Worm (Caenorhabditis elegans) whole organism, L4 larva: ENCODE measurements around the gene H25K10.2.

Source experiments
- F44E2.7 ChIP-seq: fragments of 200-800 bp; sonication (Bioruptor generic); IDR thresholded peaks from 2 replicates; pipeline ENCODE4 v2.1.2; 2022; ENCODE audit warnings: missing genetic modification characterization, missing compliant biosample characterization
- T20F7.1 ChIP-seq: fragments of 200-800 bp; sonication (Bioruptor generic); optimal IDR thresholded peaks from 2 replicates; lab custom pipeline; 2018; ENCODE audit warnings: mild to moderate bottlenecking, missing genetic modification characterization, missing compliant biosample characterization
- T26A8.4 ChIP-seq: fragments of 200-800 bp; sonication (Bioruptor generic); IDR thresholded peaks from 2 replicates; pipeline ENCODE4 v1.3.6; 2022; ENCODE audit warnings: missing genetic modification characterization, missing compliant biosample characterization
- Y75B8A.6 ChIP-seq: fragments of 200-800 bp; sonication (Bioruptor generic); IDR thresholded peaks from 2 replicates; pipeline ENCODE4 v1.3.6; 2022; ENCODE audit warnings: missing genetic modification reagents, missing genetic modification characterization, missing compliant biosample characterization
- aha-1 ChIP-seq: fragments of 150-350 bp; peaks from one replicate; lab custom pipeline; 2014; ENCODE audit warnings: missing biosample characterization, missing genetic modification characterization
- ama-1 ChIP-seq: fragments of 150-350 bp; optimal IDR thresholded peaks from 2 replicates; lab custom pipeline; 2014; ENCODE audit warnings: inconsistent platforms, mixed read lengths
- ceh-20 ChIP-seq: fragments of 200-800 bp; sonication (Bioruptor generic); IDR thresholded peaks from 2 replicates; pipeline ENCODE4 v1.3.6; 2022; ENCODE audit warnings: missing genetic modification reagents, missing genetic modification characterization, missing compliant biosample characterization
- ceh-32 ChIP-seq: sonication (generic microtip); optimal IDR thresholded peaks from 2 replicates; lab custom pipeline; 2016; ENCODE audit warnings: mild to moderate bottlenecking, missing genetic modification characterization, missing compliant biosample characterization; ENCODE audit not compliant: poor library complexity
- cey-2 ChIP-seq: sonication (generic microtip); optimal IDR thresholded peaks from 3 replicates; lab custom pipeline; 2017; ENCODE audit warnings: missing genetic modification characterization, mild to moderate bottlenecking, missing compliant biosample characterization, antibody characterized with exemption, borderline replicate concordance; ENCODE audit not compliant: insufficient read depth
- daf-16 ChIP-seq, 3 experiments: sonication (generic microtip); optimal IDR thresholded peaks; 2 replicates each; lab custom pipeline; 2016 to 2017; ENCODE audit warnings: missing genetic modification characterization in 3 of 3, missing genetic modification reagents in 3 of 3, mild to moderate bottlenecking in 2 of 3, missing compliant biosample characterization in 2 of 3, missing biosample characterization in 1 of 3, moderate library complexity in 1 of 3
- dmd-6 ChIP-seq: fragments of 200-800 bp; sonication (Bioruptor generic); IDR thresholded peaks from 2 replicates; pipeline ENCODE4 v1.3.6; 2022; ENCODE audit warnings: missing genetic modification reagents, missing genetic modification characterization, missing compliant biosample characterization
- dmd-8 ChIP-seq: fragments of 200-800 bp; sonication (Bioruptor generic); IDR thresholded peaks from 2 replicates; pipeline ENCODE4 v1.3.6; 2022; ENCODE audit warnings: missing genetic modification characterization, missing compliant biosample characterization
- duxl-1 ChIP-seq: sonication (generic microtip); optimal IDR thresholded peaks from 2 replicates; lab custom pipeline; 2016; ENCODE audit warnings: mild to moderate bottlenecking, missing genetic modification characterization, moderate library complexity, missing compliant biosample characterization; ENCODE audit not compliant: poor library complexity
- dve-1 ChIP-seq: sonication (generic microtip); optimal IDR thresholded peaks from 2 replicates; lab custom pipeline; 2017; ENCODE audit warnings: antibody characterized with exemption, mild to moderate bottlenecking, missing genetic modification characterization, missing compliant biosample characterization; ENCODE audit not compliant: insufficient read depth
- gei-8 ChIP-seq: fragments of 200-800 bp; sonication (Bioruptor generic); optimal IDR thresholded peaks from 2 replicates; lab custom pipeline; 2018; ENCODE audit warnings: mild to moderate bottlenecking, missing genetic modification characterization, missing compliant biosample characterization
- hlh-11 ChIP-seq: fragments of 200-800 bp; sonication (Bioruptor generic); optimal IDR thresholded peaks from 2 replicates; lab custom pipeline; 2018; ENCODE audit warnings: mild to moderate bottlenecking, missing genetic modification characterization, missing compliant biosample characterization
- hlh-30 ChIP-seq: sonication (generic microtip); optimal IDR thresholded peaks from 2 replicates; lab custom pipeline; 2017; ENCODE audit warnings: antibody characterized with exemption, mild to moderate bottlenecking, missing genetic modification characterization, missing compliant biosample characterization; ENCODE audit not compliant: insufficient read depth
- jun-1 ChIP-seq: fragments of 150-350 bp; optimal IDR thresholded peaks from 2 replicates; lab custom pipeline; 2014; ENCODE audit warnings: missing biosample characterization, missing genetic modification reagents, missing genetic modification characterization
- lin-38 ChIP-seq: fragments of 200-800 bp; sonication (Bioruptor generic); IDR thresholded peaks from 2 replicates; pipeline ENCODE4 v1.3.6; 2022; ENCODE audit warnings: missing genetic modification reagents, missing genetic modification characterization, missing compliant biosample characterization
- lsy-2 ChIP-seq, 2 experiments: fragments of 150-350 bp in 1 of 2; sonication (generic microtip) in 1 of 2; optimal IDR thresholded peaks; 2 replicates each; lab custom pipeline; 2014 to 2017; ENCODE audit warnings: missing biosample characterization in 2 of 2, missing genetic modification characterization in 2 of 2
- madf-5 ChIP-seq, 2 experiments: fragments of 200-800 bp; sonication (Bioruptor generic); IDR thresholded peaks; 2 replicates each; pipeline ENCODE4 v1.3.6; 2022; ENCODE audit warnings: missing compliant biosample characterization in 2 of 2, missing genetic modification characterization in 2 of 2
- mdl-1 ChIP-seq, 2 experiments: fragments of 150-350 bp in 1 of 2; sonication (generic microtip) in 1 of 2; optimal IDR thresholded peaks; 2 replicates each; lab custom pipeline; 2014 to 2017; ENCODE audit warnings: missing biosample characterization in 2 of 2, missing genetic modification characterization in 2 of 2
- mep-1 ChIP-seq: fragments of 150-350 bp; sonication (generic microtip); optimal IDR thresholded peaks from 3 replicates; lab custom pipeline; 2014; ENCODE audit warnings: missing biosample characterization, missing genetic modification characterization
- mxl-3 ChIP-seq: fragments of 200-800 bp; sonication (Bioruptor generic); optimal IDR thresholded peaks from 2 replicates; lab custom pipeline; 2018; ENCODE audit warnings: mild to moderate bottlenecking, missing genetic modification characterization, missing compliant biosample characterization
- nhr-10 ChIP-seq: fragments of 150-350 bp; optimal IDR thresholded peaks from 2 replicates; lab custom pipeline; 2014; ENCODE audit warnings: missing biosample characterization, missing genetic modification characterization
- nhr-11 ChIP-seq: fragments of 150-350 bp; optimal IDR thresholded peaks from 2 replicates; lab custom pipeline; 2014; ENCODE audit warnings: missing biosample characterization, missing genetic modification characterization
- nhr-25 ChIP-seq: sonication (generic microtip); optimal IDR thresholded peaks from 2 replicates; lab custom pipeline; 2017; ENCODE audit warnings: missing genetic modification characterization, mild to moderate bottlenecking, missing compliant biosample characterization, antibody characterized with exemption, moderate library complexity, borderline replicate concordance; ENCODE audit not compliant: insufficient read depth
- nhr-28 ChIP-seq: fragments of 150-350 bp; optimal IDR thresholded peaks from 2 replicates; lab custom pipeline; 2014; ENCODE audit warnings: missing biosample characterization, missing genetic modification characterization
- nhr-48 ChIP-seq: sonication (generic microtip); optimal IDR thresholded peaks from 2 replicates; lab custom pipeline; 2016; ENCODE audit warnings: mild to moderate bottlenecking, missing genetic modification characterization, missing compliant biosample characterization
- nhr-77 ChIP-seq: fragments of 150-350 bp; optimal IDR thresholded peaks from 2 replicates; lab custom pipeline; 2014; ENCODE audit warnings: missing biosample characterization, missing genetic modification characterization
- pha-4 ChIP-seq, 2 experiments: fragments of 150-350 bp in 1 of 2; fragments of 200-800 bp in 1 of 2; sonication (Bioruptor generic) in 1 of 2; IDR thresholded peaks in 1 of 2; optimal IDR thresholded peaks in 1 of 2; 2 replicates each; pipeline versions ENCODE4 v1.3.6 to Lab custom; 2014 to 2022; ENCODE audit warnings: missing genetic modification characterization in 2 of 2, missing genetic modification reagents in 2 of 2, missing biosample characterization in 1 of 2, missing compliant biosample characterization in 1 of 2
- php-3 ChIP-seq: fragments of 200-800 bp; sonication (Bioruptor generic); IDR thresholded peaks from 2 replicates; pipeline ENCODE4 v1.3.6; 2022; ENCODE audit warnings: missing genetic modification reagents, missing genetic modification characterization, missing compliant biosample characterization
- saeg-2 ChIP-seq: fragments of 200-800 bp; sonication (Bioruptor generic); IDR thresholded peaks from 2 replicates; pipeline ENCODE4 v1.3.6; 2022; ENCODE audit warnings: missing genetic modification reagents, missing genetic modification characterization, missing compliant biosample characterization
- skn-1 ChIP-seq: fragments of 150-350 bp; optimal IDR thresholded peaks from 2 replicates; lab custom pipeline; 2014; ENCODE audit warnings: missing biosample characterization, missing genetic modification characterization
- tra-1 ChIP-seq: fragments of 200-800 bp; sonication (Bioruptor generic); IDR thresholded peaks from 2 replicates; pipeline ENCODE4 v1.3.6; 2022; ENCODE audit warnings: missing genetic modification reagents, missing genetic modification characterization, missing compliant biosample characterization
- unc-62 ChIP-seq, 3 experiments: fragments of 150-350 bp in 1 of 3; sonication (generic microtip); optimal IDR thresholded peaks in 2 of 3; peaks in 1 of 3; 1 replicate in 1 of 3; 2 replicates in 2 of 3; lab custom pipeline; 2014 to 2017; ENCODE audit warnings: missing biosample characterization in 3 of 3, missing genetic modification characterization in 3 of 3, missing genetic modification reagents in 3 of 3, missing genotype in 1 of 3
- vab-7 ChIP-seq: fragments of 200-800 bp; sonication (Bioruptor generic); IDR thresholded peaks from 2 replicates; pipeline ENCODE4 v1.3.6; 2022; ENCODE audit warnings: missing genetic modification reagents, missing genetic modification characterization, missing compliant biosample characterization
- zfp-3 ChIP-seq: fragments of 200-800 bp; sonication (Bioruptor generic); conservative IDR thresholded peaks from 2 replicates; pipeline ENCODE4 v1.3.6; 2022; ENCODE audit warnings: missing genetic modification reagents, missing genetic modification characterization, missing compliant biosample characterization
- zip-11 ChIP-seq: fragments of 200-800 bp; sonication (Bioruptor generic); IDR thresholded peaks from 2 replicates; pipeline ENCODE4 v1.3.6; 2022; ENCODE audit warnings: missing genetic modification characterization, missing compliant biosample characterization

H25K10.2 gene

DNA sequence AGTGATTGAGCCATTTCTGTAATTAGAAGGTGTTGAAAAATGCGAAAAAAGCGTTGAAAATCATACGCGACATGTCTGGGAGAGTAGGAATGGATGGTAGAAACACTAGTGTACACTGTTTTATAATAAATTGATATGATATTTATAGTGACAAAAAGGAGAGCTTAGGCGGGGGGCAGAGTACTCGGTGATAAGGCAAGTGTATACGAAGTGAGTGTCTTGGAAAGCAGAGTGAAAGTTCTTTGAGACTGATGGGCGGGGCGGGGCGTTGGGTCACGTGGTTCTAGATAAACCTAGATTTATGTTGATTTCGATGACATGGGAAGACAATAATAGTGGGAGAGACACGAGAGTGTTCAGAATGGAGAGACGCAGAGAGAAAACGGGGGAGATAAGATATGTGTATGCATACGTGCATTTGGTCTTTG is 40.2 kb downstream of the H25K10.2 start, which contains the start of gene gln-3 (continued):
- TF ChIP-seq lin-38 (GFP tag; lab: Robert Waterston, UW), result peak; percentile 7; the same call in 1 of the 2 replicates
- TF ChIP-seq duxl-1 (tag; lab: Kevin White, UChicago), result peak; percentile 59
- no peak for TF ChIP-seq F44E2.7 (GFP tag; lab: Robert Waterston, UW)
- TF ChIP-seq nhr-48, result peak; percentile 50
- TF ChIP-seq T20F7.1 (GFP tag; lab: Kevin White, UChicago), result peak; percentile 18
- TF ChIP-seq pha-4 (GFP tag; IDR thresholded peaks at IDR 0.05; lab: Robert Waterston, UW), result 0 out of 2 replicates have a peak, but pooled peaks have one; percentile 17
- TF ChIP-seq pha-4 (tag; optimal IDR thresholded peaks at IDR 0.05; lab: Kevin White, UChicago), result no peak
- TF ChIP-seq mxl-3, result peak; percentile 31
- TF ChIP-seq saeg-2 (GFP tag; lab: Robert Waterston, UW), result no peak
- TF ChIP-seq tra-1, result peak; percentile 64; the same call in 1 of the 2 replicates
- peak; percentile 91 for TF ChIP-seq dve-1 (tag; lab: Kevin White, UChicago)
- peak; percentile 32; the same call in 1 of the 2 replicates for TF ChIP-seq ceh-20
- peak; percentile 67 for TF ChIP-seq ama-1
- no peak for TF ChIP-seq nhr-77
- peak in 1 of 2 experiments; percentile 38 for TF ChIP-seq lsy-2 (tag; optimal IDR thresholded peaks at IDR 0.05; lab: Kevin White, UChicago)
- peak; percentile 57; the same call in 1 of the 2 replicates for TF ChIP-seq T26A8.4 (GFP tag; lab: Robert Waterston, UW)
- no peak for TF ChIP-seq zfp-3 (GFP tag; lab: Robert Waterston, UW)
- peak; percentile 78 for TF ChIP-seq php-3 (GFP tag; lab: Robert Waterston, UW)

DNA sequence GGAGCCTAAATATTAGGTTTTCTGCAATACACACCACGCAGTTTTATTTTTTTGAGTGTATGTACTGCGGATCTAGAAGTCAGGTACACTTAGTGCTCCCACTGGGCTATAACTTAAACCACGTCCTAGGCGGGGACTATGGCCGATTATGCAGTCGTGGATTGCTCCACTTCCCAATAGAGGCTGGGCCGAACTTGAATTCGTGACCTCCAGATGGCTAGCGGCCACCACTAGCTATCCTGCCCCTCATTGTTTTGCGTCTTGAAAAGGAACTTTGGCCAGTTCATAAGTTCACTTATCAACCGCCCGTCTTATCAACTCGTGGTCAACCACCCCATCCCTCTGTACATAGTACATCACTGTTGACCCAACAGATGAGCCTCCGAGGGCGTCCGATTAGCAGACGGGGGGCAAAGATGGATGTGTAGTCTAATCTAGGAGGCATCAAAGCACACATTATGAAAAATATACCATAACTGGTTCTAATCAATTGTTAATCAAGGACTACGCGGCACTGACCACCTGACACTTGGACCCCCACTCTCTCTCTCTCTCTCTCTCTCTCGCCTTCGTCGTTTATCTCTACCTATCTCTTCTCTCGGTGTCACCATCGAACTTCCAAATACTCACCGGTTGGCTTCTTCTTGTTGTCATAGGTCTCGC is 41.2 kb downstream of the H25K10.2 start:
- peak; percentile 11 for TF ChIP-seq nhr-48
- TF ChIP-seq php-3 (GFP tag; lab: Robert Waterston, UW), result 0 out of 2 replicates have a peak, but pooled peaks have one; percentile 15
- peak; percentile 73 for TF ChIP-seq nhr-28 (tag; lab: Kevin White, UChicago)
- peak; percentile 42 for TF ChIP-seq mxl-3
- peak; percentile 61 for TF ChIP-seq dve-1 (tag; lab: Kevin White, UChicago)
- no peak for TF ChIP-seq nhr-11 (tag; lab: Kevin White, UChicago)
- peak; percentile 72 for TF ChIP-seq hlh-11 (tag; lab: Kevin White, UChicago)
- peak in 1 of 2 experiments; percentile 86 for TF ChIP-seq unc-62 (GFP tag; optimal IDR thresholded peaks at IDR 0.05 in 1 of 2; lab: Kevin White, UChicago)
- no peak for TF ChIP-seq unc-62 (tag; optimal IDR thresholded peaks at IDR 0.05; lab: Kevin White, UChicago)
- 0 out of 2 replicates have a peak, but pooled peaks have one; percentile 43 for TF ChIP-seq Y75B8A.6 (GFP tag; lab: Robert Waterston, UW)
- peak; percentile 49 for TF ChIP-seq hlh-30 (tag; lab: Kevin White, UChicago)
- peak; percentile 18 for TF ChIP-seq mep-1 (tag; lab: Kevin White, UChicago)
- peak in 1 of 2 experiments; percentile 14 for TF ChIP-seq mdl-1 (tag; optimal IDR thresholded peaks at IDR 0.05; lab: Kevin White, UChicago)
- TF ChIP-seq lin-38 (GFP tag; lab: Robert Waterston, UW), result no peak
- no peak for TF ChIP-seq ceh-32 (tag; lab: Kevin White, UChicago)
- TF ChIP-seq T26A8.4 (GFP tag; lab: Robert Waterston, UW), result peak; percentile 37; the same call in 1 of the 2 replicates
- no peak for TF ChIP-seq saeg-2 (GFP tag; lab: Robert Waterston, UW)
- peak; percentile 62 for TF ChIP-seq nhr-10 (tag; lab: Kevin White, UChicago)
- TF ChIP-seq gei-8 (GFP tag; lab: Kevin White, UChicago), result peak; percentile 51
- TF ChIP-seq skn-1 (tag; lab: Kevin White, UChicago), result no peak
- TF ChIP-seq pha-4 (GFP tag; IDR thresholded peaks at IDR 0.05; lab: Robert Waterston, UW), result peak; percentile 10
- no peak for TF ChIP-seq pha-4 (tag; optimal IDR thresholded peaks at IDR 0.05; lab: Kevin White, UChicago)
- 0 out of 2 replicates have a peak, but pooled peaks have one; percentile 6 for TF ChIP-seq vab-7 (GFP tag; lab: Robert Waterston, UW)
- TF ChIP-seq aha-1 (tag; lab: Kevin White, UChicago), result peak; percentile 97
- peak; percentile 57; the same call in 1 of the 2 replicates for TF ChIP-seq zfp-3 (GFP tag; lab: Robert Waterston, UW)
- no peak for TF ChIP-seq zip-11 (GFP tag; lab: Robert Waterston, UW)
- 0 out of 2 replicates have a peak, but pooled peaks have one; percentile 28 for TF ChIP-seq dmd-8 (GFP tag; lab: Robert Waterston, UW)
- TF ChIP-seq madf-5 (GFP tag; IDR thresholded peaks at IDR 0.05; lab: Robert Waterston, UW), result no peak
- TF ChIP-seq dmd-6, result peak; percentile 23
- no peak for TF ChIP-seq daf-16 (GFP tag; optimal IDR thresholded peaks at IDR 0.05; lab: Kevin White, UChicago)
- TF ChIP-seq daf-16 (tag; optimal IDR thresholded peaks at IDR 0.05; lab: Kevin White, UChicago), result peak; percentile 56
- peak; percentile 17 for TF ChIP-seq nhr-25
- no peak for TF ChIP-seq cey-2 (tag; lab: Kevin White, UChicago)
- TF ChIP-seq jun-1 (tag; lab: Kevin White, UChicago), result no peak
- TF ChIP-seq ama-1, result peak; percentile 26
